Worm (Caenorhabditis elegans) whole organism, L2 larva: ENCODE measurements around the gene rps-3.
A peak's percentile ranks its signal among the peaks of the same experiment; 100 is the strongest.

Experiments used
- C34F6.9 ChIP-seq: fragments of 150-350 bp; optimal IDR thresholded peaks from 2 replicates; lab custom pipeline; 2014; ENCODE audit warnings: missing biosample characterization, missing genetic modification characterization
- F13H6.1 ChIP-seq: sonication (generic microtip); optimal IDR thresholded peaks from 2 replicates; lab custom pipeline; 2016; ENCODE audit warnings: missing genetic modification characterization, missing compliant biosample characterization
- R02D3.7 ChIP-seq: fragments of 150-350 bp; optimal IDR thresholded peaks from 2 replicates; lab custom pipeline; 2014; ENCODE audit warnings: missing biosample characterization, missing genetic modification characterization
- Y55F3AM.14 ChIP-seq: fragments of 200-800 bp; sonication (Bioruptor generic); optimal IDR thresholded peaks from 2 replicates; lab custom pipeline; 2018; ENCODE audit warnings: mild to moderate bottlenecking, missing genetic modification characterization, missing compliant biosample characterization
- ZK546.5 ChIP-seq: sonication (generic microtip); optimal IDR thresholded peaks from 2 replicates; lab custom pipeline; 2017; ENCODE audit warnings: missing biosample characterization, missing genetic modification characterization
- alr-1 ChIP-seq: fragments of 150-350 bp; optimal IDR thresholded peaks from 2 replicates; lab custom pipeline; 2014; ENCODE audit warnings: missing biosample characterization, missing genetic modification characterization
- aly-2 ChIP-seq: fragments of 150-350 bp; optimal IDR thresholded peaks from 2 replicates; lab custom pipeline; 2014; ENCODE audit warnings: missing biosample characterization, missing genetic modification characterization
- ceh-16 ChIP-seq: fragments of 150-350 bp; optimal IDR thresholded peaks from 2 replicates; lab custom pipeline; 2014; ENCODE audit warnings: missing biosample characterization, missing genetic modification characterization
- ceh-82 ChIP-seq: fragments of 150-350 bp; optimal IDR thresholded peaks from 2 replicates; lab custom pipeline; 2014; ENCODE audit warnings: missing biosample characterization, missing genetic modification characterization
- crh-2 ChIP-seq: sonication (generic microtip); optimal IDR thresholded peaks from 2 replicates; lab custom pipeline; 2017; ENCODE audit warnings: missing biosample characterization, missing genetic modification characterization
- dmd-4 ChIP-seq: sonication (generic microtip); optimal IDR thresholded peaks from 2 replicates; lab custom pipeline; 2017; ENCODE audit warnings: missing biosample characterization, missing genetic modification characterization
- egl-27 ChIP-seq: sonication (generic microtip); optimal IDR thresholded peaks from 3 replicates; lab custom pipeline; 2017; ENCODE audit warnings: missing biosample characterization, missing genetic modification reagents, missing genetic modification characterization
- elt-1 ChIP-seq: fragments of 150-350 bp; optimal IDR thresholded peaks from 2 replicates; lab custom pipeline; 2014; ENCODE audit warnings: missing biosample characterization, missing genetic modification characterization
- elt-3 ChIP-seq: sonication (generic microtip); optimal IDR thresholded peaks from 2 replicates; lab custom pipeline; 2017; ENCODE audit warnings: missing biosample characterization, missing genetic modification characterization
- fos-1 ChIP-seq: fragments of 150-350 bp; optimal IDR thresholded peaks from 2 replicates; lab custom pipeline; 2014; ENCODE audit warnings: missing biosample characterization, missing genetic modification characterization
- gmeb-1 ChIP-seq: fragments of 150-350 bp; optimal IDR thresholded peaks from 2 replicates; lab custom pipeline; 2014; ENCODE audit warnings: missing biosample characterization, missing genetic modification characterization
- lin-11 ChIP-seq: fragments of 150-350 bp; sonication (generic microtip); optimal IDR thresholded peaks from 2 replicates; lab custom pipeline; 2014; ENCODE audit warnings: missing biosample characterization, missing genetic modification characterization, inconsistent platforms, mixed read lengths
- lin-13 ChIP-seq: fragments of 150-350 bp; optimal IDR thresholded peaks from 2 replicates; lab custom pipeline; 2014; ENCODE audit warnings: missing biosample characterization, missing genetic modification reagents, missing genetic modification characterization
- lin-39 ChIP-seq: fragments of 150-350 bp; optimal IDR thresholded peaks from 2 replicates; lab custom pipeline; 2014; ENCODE audit warnings: missing biosample characterization, missing genetic modification reagents, missing genetic modification characterization
- lsy-2 ChIP-seq, 2 experiments: fragments of 150-350 bp in 1 of 2; sonication (generic microtip) in 1 of 2; optimal IDR thresholded peaks; 2 replicates each; lab custom pipeline; 2014 to 2017; ENCODE audit warnings: missing biosample characterization in 2 of 2, missing genetic modification characterization in 2 of 2
- mab-5 ChIP-seq: fragments of 150-350 bp; optimal IDR thresholded peaks from 2 replicates; lab custom pipeline; 2014; ENCODE audit warnings: missing biosample characterization, missing genetic modification characterization
- mbf-1 ChIP-seq: sonication (generic microtip); optimal IDR thresholded peaks from 2 replicates; lab custom pipeline; 2017; ENCODE audit warnings: missing biosample characterization, missing genetic modification characterization
- mdl-1 ChIP-seq, 2 experiments: fragments of 150-350 bp in 1 of 2; sonication (generic microtip) in 1 of 2; optimal IDR thresholded peaks; 2 replicates each; lab custom pipeline; 2017; ENCODE audit warnings: missing biosample characterization in 2 of 2, missing genetic modification characterization in 2 of 2
- nhr-10 ChIP-seq: sonication (generic microtip); optimal IDR thresholded peaks from 2 replicates; lab custom pipeline; 2017; ENCODE audit warnings: missing biosample characterization, missing genetic modification characterization
- nhr-11 ChIP-seq: fragments of 150-350 bp; optimal IDR thresholded peaks from 2 replicates; lab custom pipeline; 2014; ENCODE audit warnings: missing biosample characterization, missing genetic modification characterization
- nhr-12 ChIP-seq: fragments of 150-350 bp; optimal IDR thresholded peaks from 2 replicates; lab custom pipeline; 2014; ENCODE audit warnings: missing biosample characterization, missing genetic modification characterization
- nhr-129 ChIP-seq: fragments of 150-350 bp; optimal IDR thresholded peaks from 2 replicates; lab custom pipeline; 2014; ENCODE audit warnings: missing biosample characterization, missing genetic modification characterization
- nhr-21 ChIP-seq: fragments of 150-350 bp; optimal IDR thresholded peaks from 2 replicates; lab custom pipeline; 2014; ENCODE audit warnings: missing biosample characterization, missing genetic modification characterization
- nhr-23 ChIP-seq: fragments of 150-350 bp; optimal IDR thresholded peaks from 2 replicates; lab custom pipeline; 2014; ENCODE audit warnings: missing biosample characterization, missing genetic modification reagents, missing genetic modification characterization
- nhr-237 ChIP-seq: fragments of 150-350 bp; optimal IDR thresholded peaks from 2 replicates; lab custom pipeline; 2014; ENCODE audit warnings: missing biosample characterization, missing genetic modification characterization
- nhr-25 ChIP-seq: fragments of 150-350 bp; sonication (generic microtip); optimal IDR thresholded peaks from 3 replicates; lab custom pipeline; 2014; ENCODE audit warnings: missing biosample characterization, missing genetic modification characterization
- nhr-6 ChIP-seq: fragments of 150-350 bp; optimal IDR thresholded peaks from 2 replicates; lab custom pipeline; 2014; ENCODE audit warnings: missing biosample characterization, missing genetic modification characterization
- nhr-77 ChIP-seq: fragments of 150-350 bp; optimal IDR thresholded peaks from 2 replicates; lab custom pipeline; 2014; ENCODE audit warnings: missing biosample characterization, missing genetic modification characterization
- peb-1 ChIP-seq: fragments of 150-350 bp; optimal IDR thresholded peaks from 2 replicates; lab custom pipeline; 2014; ENCODE audit warnings: missing biosample characterization, missing genetic modification characterization
- sem-4 ChIP-seq: fragments of 150-350 bp; optimal IDR thresholded peaks from 2 replicates; lab custom pipeline; 2014; ENCODE audit warnings: missing biosample characterization, missing genetic modification reagents, missing genetic modification characterization
- skn-1 ChIP-seq: sonication (generic microtip); optimal IDR thresholded peaks from 2 replicates; lab custom pipeline; 2017; ENCODE audit warnings: missing biosample characterization, missing genetic modification characterization
- sma-3 ChIP-seq: sonication (generic microtip); optimal IDR thresholded peaks from 2 replicates; lab custom pipeline; 2016; ENCODE audit warnings: missing genetic modification reagents, missing genetic modification characterization, missing compliant biosample characterization
- sma-9 ChIP-seq, 2 experiments: fragments of 150-350 bp in 1 of 2; sonication (generic microtip) in 1 of 2; optimal IDR thresholded peaks; 2 replicates each; lab custom pipeline; 2014 to 2016; ENCODE audit warnings: missing genetic modification characterization in 2 of 2, mild to moderate bottlenecking in 1 of 2, missing biosample characterization in 1 of 2, missing compliant biosample characterization in 1 of 2, missing genetic modification reagents in 1 of 2, moderate library complexity in 1 of 2
- snpc-4 ChIP-seq: fragments of 150-350 bp; optimal IDR thresholded peaks from 2 replicates; lab custom pipeline; 2014; ENCODE audit warnings: missing biosample characterization, missing genetic modification characterization
- unc-39 ChIP-seq: fragments of 150-350 bp; optimal IDR thresholded peaks from 2 replicates; lab custom pipeline; 2014; ENCODE audit warnings: missing biosample characterization, missing genetic modification characterization
- unc-55 ChIP-seq: fragments of 150-350 bp; sonication (generic microtip); optimal IDR thresholded peaks from 3 replicates; lab custom pipeline; 2014; ENCODE audit warnings: missing biosample characterization, missing genetic modification reagents, missing genetic modification characterization
- unc-62 ChIP-seq: fragments of 150-350 bp; optimal IDR thresholded peaks from 2 replicates; lab custom pipeline; 2014; ENCODE audit warnings: missing biosample characterization, missing genetic modification reagents, missing genetic modification characterization
- zag-1 ChIP-seq: fragments of 150-350 bp; optimal IDR thresholded peaks from 2 replicates; lab custom pipeline; 2014; ENCODE audit warnings: missing biosample characterization, missing genetic modification characterization
- ztf-1 ChIP-seq: fragments of 200-800 bp; sonication (Bioruptor generic); conservative IDR thresholded peaks from 2 replicates; pipeline ENCODE4 v1.3.6; 2022; ENCODE audit warnings: missing genetic modification characterization, missing compliant biosample characterization
- ztf-11 ChIP-seq: sonication (generic microtip); optimal IDR thresholded peaks from 2 replicates; lab custom pipeline; 2017; ENCODE audit warnings: missing biosample characterization, missing genetic modification characterization
- ztf-4 ChIP-seq: fragments of 150-350 bp; optimal IDR thresholded peaks from 2 replicates; lab custom pipeline; 2014; ENCODE audit warnings: missing biosample characterization, missing genetic modification characterization

Gene rps-3

DNA sequence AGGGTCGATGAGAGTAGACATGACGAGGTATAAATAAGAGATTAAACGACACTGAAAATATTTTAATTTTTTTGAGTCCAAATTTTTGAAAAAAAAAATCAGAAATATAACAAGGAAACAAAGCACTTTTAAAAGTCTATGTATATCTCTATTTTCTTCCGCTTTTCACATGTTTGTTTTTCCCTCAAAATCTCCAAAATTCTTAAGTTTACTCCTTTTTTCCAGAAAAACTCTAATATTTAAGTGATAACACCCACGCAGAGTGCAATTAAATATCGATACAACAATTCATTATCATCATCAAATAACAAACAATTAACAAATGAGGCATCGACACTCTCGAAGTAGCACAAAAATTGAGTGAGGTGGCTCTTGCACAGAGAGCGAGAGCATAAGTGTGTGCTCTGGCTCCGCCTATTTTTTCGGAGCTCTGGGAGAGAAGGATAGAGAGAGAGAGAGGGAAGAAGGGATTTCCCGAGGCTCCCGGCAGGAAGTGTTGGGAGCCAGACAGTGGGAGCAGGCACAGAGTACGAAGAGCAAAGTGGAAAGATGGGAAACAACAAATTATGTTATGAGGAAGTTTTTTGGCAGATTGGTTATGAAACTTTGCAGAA is 48.8 kb upstream of the rps-3 start, which contains the start of gene anmt-2:
TSS of gene anmt-2 (minus strand) at position 51 of the 614 bp plus-strand sequence.
- TF ChIP-seq F13H6.1 (peak; percentile 69), egl-27 (tag; lab: Kevin White, UChicago) (no peak), peb-1 (no peak), unc-62 (GFP tag; lab: Kevin White, UChicago) (no peak), elt-3 (tag; lab: Kevin White, UChicago) (no peak), alr-1 (tag; lab: Kevin White, UChicago) (no peak), elt-1 (tag; lab: Kevin White, UChicago) (no peak), aly-2 (no peak), ZK546.5 (tag; lab: Kevin White, UChicago) (no peak), ceh-16 (tag; lab: Kevin White, UChicago) (no peak), ztf-1 (GFP tag; lab: Robert Waterston, UW) (no peak), C34F6.9 (no peak), lin-11 (tag; lab: Kevin White, UChicago) (no peak), sma-9 (GFP tag; optimal IDR thresholded peaks at IDR 0.05; lab: Kevin White, UChicago) (peak; percentile 71), sma-9 (tag; optimal IDR thresholded peaks at IDR 0.05; lab: Kevin White, UChicago) (no peak), nhr-129 (tag; lab: Kevin White, UChicago) (peak; percentile 56), ztf-4 (no peak), nhr-77 (tag; lab: Kevin White, UChicago) (no peak), ztf-11 (no peak), nhr-23 (tag; lab: Kevin White, UChicago) (no peak), nhr-25 (tag; lab: Kevin White, UChicago) (no peak), gmeb-1 (no peak), dmd-4 (tag; lab: Kevin White, UChicago) (no peak), R02D3.7 (no peak), nhr-12 (tag; lab: Kevin White, UChicago) (no peak), nhr-11 (tag; lab: Kevin White, UChicago) (no peak)

ce11 chrIII:6158642-6159475 is 47.7 kb upstream of the rps-3 start, which contains the start of gene nfm-1:
Gene nfm-1, plus strand, starts transcription at chrIII:6159453.
- TF ChIP-seq F13H6.1 = peak; percentile 52
- TF ChIP-seq ztf-4 = peak; percentile 54
- TF ChIP-seq fos-1 (tag; lab: Kevin White, UChicago) = peak; percentile 95
- TF ChIP-seq nhr-237 (tag; lab: Kevin White, UChicago) = no peak
- peak; percentile 64 for TF ChIP-seq sma-9 (GFP tag; optimal IDR thresholded peaks at IDR 0.05; lab: Kevin White, UChicago)
- TF ChIP-seq sma-9 (tag; optimal IDR thresholded peaks at IDR 0.05; lab: Kevin White, UChicago) = no peak
- TF ChIP-seq nhr-23 (tag; lab: Kevin White, UChicago) = no peak
- no peak for TF ChIP-seq aly-2
- TF ChIP-seq elt-1 (tag; lab: Kevin White, UChicago) = no peak
- TF ChIP-seq ZK546.5 (tag; lab: Kevin White, UChicago) = no peak
- TF ChIP-seq nhr-129 (tag; lab: Kevin White, UChicago) = peak; percentile 72
- TF ChIP-seq lin-13 (GFP tag; lab: Kevin White, UChicago) = peak; percentile 39
- TF ChIP-seq lin-11 (tag; lab: Kevin White, UChicago) = peak; percentile 70
- TF ChIP-seq lin-39 (tag; lab: Kevin White, UChicago) = no peak
- TF ChIP-seq sma-3 (GFP tag; lab: Kevin White, UChicago) = peak; percentile 56
- peak; percentile 36 for TF ChIP-seq nhr-25 (tag; lab: Kevin White, UChicago)
- peak in 1 of 2 experiments; percentile 13 for TF ChIP-seq mdl-1 (tag; optimal IDR thresholded peaks at IDR 0.05; lab: Kevin White, UChicago)
- no peak for TF ChIP-seq nhr-77 (tag; lab: Kevin White, UChicago)
- TF ChIP-seq dmd-4 (tag; lab: Kevin White, UChicago) = no peak
- TF ChIP-seq unc-62 (GFP tag; lab: Kevin White, UChicago) = no peak
- TF ChIP-seq ztf-1 (GFP tag; lab: Robert Waterston, UW) = no peak
- TF ChIP-seq gmeb-1 = peak; percentile 72
- no peak for TF ChIP-seq ztf-11
- TF ChIP-seq skn-1 (tag; lab: Kevin White, UChicago) = peak; percentile 68
- no peak for TF ChIP-seq unc-39 (tag; lab: Kevin White, UChicago)
- peak; percentile 60 for TF ChIP-seq nhr-21
- TF ChIP-seq Y55F3AM.14 (GFP tag; lab: Kevin White, UChicago) = no peak
- TF ChIP-seq mbf-1 = peak; percentile 21
- TF ChIP-seq nhr-6 (tag; lab: Kevin White, UChicago) = no peak
- peak; percentile 41 for TF ChIP-seq C34F6.9
- TF ChIP-seq R02D3.7 = no peak
- TF ChIP-seq crh-2 (tag; lab: Kevin White, UChicago) = peak; percentile 47
- TF ChIP-seq elt-3 (tag; lab: Kevin White, UChicago) = no peak
- no peak for TF ChIP-seq ceh-82 (tag; lab: Kevin White, UChicago)
- TF ChIP-seq nhr-10 (tag; lab: Kevin White, UChicago) = peak; percentile 18
- TF ChIP-seq mab-5 (tag; lab: Kevin White, UChicago) = no peak
- no peak for TF ChIP-seq ceh-16 (tag; lab: Kevin White, UChicago)
- TF ChIP-seq nhr-12 (tag; lab: Kevin White, UChicago) = no peak
- TF ChIP-seq nhr-11 (tag; lab: Kevin White, UChicago) = peak; percentile 39
- no peak for TF ChIP-seq zag-1 (tag; lab: Kevin White, UChicago)
- TF ChIP-seq snpc-4 (tag; lab: Kevin White, UChicago) = peak; percentile 15
- peak; percentile 63 for TF ChIP-seq unc-55 (GFP tag; lab: Kevin White, UChicago)
- TF ChIP-seq peb-1 = no peak
- TF ChIP-seq sem-4 = no peak
- TF ChIP-seq lsy-2 (tag; optimal IDR thresholded peaks at IDR 0.05; lab: Kevin White, UChicago) = peak; percentile 57 to 68
